Comparison of ENCODE assay signal across 1 fruit fly cellular context in the genomic region with DNA sequence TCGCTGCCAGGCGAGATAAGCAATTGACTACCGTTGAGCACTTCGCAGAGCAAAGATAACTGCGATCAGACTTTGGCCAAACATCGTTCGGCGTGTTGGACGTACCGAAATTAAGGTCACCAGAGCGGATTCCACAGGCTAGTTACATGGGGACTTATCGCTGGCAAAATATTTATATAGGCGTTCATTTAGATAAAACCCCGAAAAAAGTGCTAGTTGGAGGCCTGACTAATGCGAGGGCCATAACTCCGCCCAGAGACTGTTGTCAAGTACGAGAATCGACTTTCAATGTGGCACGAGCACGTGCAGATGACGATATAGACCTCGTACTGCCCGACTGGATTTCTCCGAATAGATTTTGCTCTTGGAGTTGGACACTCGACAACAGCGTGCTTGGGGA.
TF ChIP-seq lines count a peak whose summit lies in the region.

No protein-coding gene starts in this region.

TF ChIP-seq in whole organism, embryonic, 481 proteins besides CTCF, POLR2A, EP300 and RAD21 (continued from another document):
- peak; percentile 47 for TF ChIP-seq CG12769 (tag; optimal IDR thresholded peaks at IDR 0.05; lab: Kevin White, UChicago)
